Worm (Caenorhabditis elegans) whole organism, L4 larva: ENCODE measurements around the gene epg-7.

Experiments
- F26F4.8 ChIP-seq: fragments of 200-800 bp; sonication (Bioruptor generic); conservative IDR thresholded peaks from 2 replicates; pipeline ENCODE4 v1.3.6; 2022; ENCODE audit warnings: missing genetic modification characterization, missing compliant biosample characterization
- F49E8.2 ChIP-seq: sonication (generic microtip); optimal IDR thresholded peaks from 2 replicates; lab custom pipeline; 2016; ENCODE audit warnings: missing compliant biosample characterization, mild to moderate bottlenecking, missing genetic modification characterization, borderline replicate concordance
- R02D3.7 ChIP-seq: fragments of 150-350 bp; sonication (generic microtip); optimal IDR thresholded peaks from 3 replicates; lab custom pipeline; 2014; ENCODE audit warnings: missing biosample characterization, missing genetic modification characterization
- Y48G9A.11 ChIP-seq: fragments of 200-800 bp; sonication (Bioruptor generic); IDR thresholded peaks from 2 replicates; pipeline ENCODE4 v1.3.6; 2022; ENCODE audit warnings: missing genetic modification reagents, missing genetic modification characterization, missing compliant biosample characterization
- ZK337.2 ChIP-seq: fragments of 200-800 bp; sonication (Bioruptor generic); IDR thresholded peaks from 2 replicates; pipeline ENCODE4 v1.3.6; 2022; ENCODE audit warnings: missing genetic modification reagents, missing genetic modification characterization, missing compliant biosample characterization
- aha-1 ChIP-seq: fragments of 150-350 bp; peaks from one replicate; lab custom pipeline; 2014; ENCODE audit warnings: missing biosample characterization, missing genetic modification characterization
- ama-1 ChIP-seq: fragments of 150-350 bp; optimal IDR thresholded peaks from 2 replicates; lab custom pipeline; 2014; ENCODE audit warnings: inconsistent platforms, mixed read lengths
- arid-1 ChIP-seq: fragments of 200-800 bp; sonication (Bioruptor generic); conservative IDR thresholded peaks from 2 replicates; pipeline ENCODE4 v1.3.6; 2022; ENCODE audit warnings: missing genetic modification reagents, missing genetic modification characterization, missing compliant biosample characterization
- ceh-32 ChIP-seq: sonication (generic microtip); optimal IDR thresholded peaks from 2 replicates; lab custom pipeline; 2016; ENCODE audit warnings: mild to moderate bottlenecking, missing genetic modification characterization, missing compliant biosample characterization; ENCODE audit not compliant: poor library complexity
- ceh-82 ChIP-seq: sonication (generic microtip); optimal IDR thresholded peaks from 2 replicates; lab custom pipeline; 2017; ENCODE audit warnings: missing biosample characterization, missing genetic modification characterization
- ces-1 ChIP-seq: fragments of 150-350 bp; sonication (generic microtip); optimal IDR thresholded peaks from 4 replicates; lab custom pipeline; 2014; ENCODE audit warnings: missing biosample characterization, missing genetic modification reagents, missing genetic modification characterization
- ctbp-1 ChIP-seq: fragments of 200-800 bp; sonication (Bioruptor generic); IDR thresholded peaks from 2 replicates; pipeline ENCODE4 v1.3.6; 2022; ENCODE audit warnings: missing genetic modification reagents, missing genetic modification characterization, missing compliant biosample characterization
- daf-16 ChIP-seq, 3 experiments: sonication (generic microtip); optimal IDR thresholded peaks; 2 replicates each; lab custom pipeline; 2016 to 2017; ENCODE audit warnings: missing genetic modification characterization in 3 of 3, missing genetic modification reagents in 3 of 3, mild to moderate bottlenecking in 2 of 3, missing compliant biosample characterization in 2 of 3, missing biosample characterization in 1 of 3, moderate library complexity in 1 of 3
- daf-19 ChIP-seq: fragments of 200-800 bp; sonication (Bioruptor generic); conservative IDR thresholded peaks from 2 replicates; pipeline ENCODE4 v1.3.6; 2022; ENCODE audit warnings: missing genetic modification characterization, missing compliant biosample characterization
- daf-8 ChIP-seq: fragments of 200-800 bp; sonication (Bioruptor generic); IDR thresholded peaks from 2 replicates; pipeline ENCODE4 v1.3.6; 2022; ENCODE audit warnings: missing genetic modification characterization, missing compliant biosample characterization
- dmd-8 ChIP-seq: fragments of 200-800 bp; sonication (Bioruptor generic); IDR thresholded peaks from 2 replicates; pipeline ENCODE4 v1.3.6; 2022; ENCODE audit warnings: missing genetic modification characterization, missing compliant biosample characterization
- dpl-1 ChIP-seq: fragments of 150-350 bp; optimal IDR thresholded peaks from 2 replicates; lab custom pipeline; 2014; ENCODE audit warnings: missing biosample characterization, missing genetic modification reagents, missing genetic modification characterization
- duxl-1 ChIP-seq: sonication (generic microtip); optimal IDR thresholded peaks from 2 replicates; lab custom pipeline; 2016; ENCODE audit warnings: mild to moderate bottlenecking, missing genetic modification characterization, moderate library complexity, missing compliant biosample characterization; ENCODE audit not compliant: poor library complexity
- egl-27 ChIP-seq: sonication (generic microtip); optimal IDR thresholded peaks from 3 replicates; lab custom pipeline; 2017; ENCODE audit warnings: missing biosample characterization, missing genetic modification reagents, missing genetic modification characterization
- egl-43 ChIP-seq: fragments of 200-800 bp; sonication (Bioruptor generic); IDR thresholded peaks from 2 replicates; pipeline ENCODE4 v1.3.6; 2022; ENCODE audit warnings: missing genetic modification reagents, missing genetic modification characterization, missing compliant biosample characterization
- gei-8 ChIP-seq: fragments of 200-800 bp; sonication (Bioruptor generic); optimal IDR thresholded peaks from 2 replicates; lab custom pipeline; 2018; ENCODE audit warnings: mild to moderate bottlenecking, missing genetic modification characterization, missing compliant biosample characterization
- hlh-11 ChIP-seq: fragments of 200-800 bp; sonication (Bioruptor generic); optimal IDR thresholded peaks from 2 replicates; lab custom pipeline; 2018; ENCODE audit warnings: mild to moderate bottlenecking, missing genetic modification characterization, missing compliant biosample characterization
- hlh-30 ChIP-seq: sonication (generic microtip); optimal IDR thresholded peaks from 2 replicates; lab custom pipeline; 2017; ENCODE audit warnings: antibody characterized with exemption, mild to moderate bottlenecking, missing genetic modification characterization, missing compliant biosample characterization; ENCODE audit not compliant: insufficient read depth
- jun-1 ChIP-seq: fragments of 150-350 bp; optimal IDR thresholded peaks from 2 replicates; lab custom pipeline; 2014; ENCODE audit warnings: missing biosample characterization, missing genetic modification reagents, missing genetic modification characterization
- lin-1 ChIP-seq: fragments of 200-800 bp; sonication (Bioruptor generic); IDR thresholded peaks from 2 replicates; pipeline ENCODE4 v1.3.6; 2022; ENCODE audit warnings: missing genetic modification reagents, missing genetic modification characterization, missing compliant biosample characterization
- lir-3 ChIP-seq: sonication (generic microtip); optimal IDR thresholded peaks from 2 replicates; lab custom pipeline; 2016; ENCODE audit warnings: mild to moderate bottlenecking, missing genetic modification characterization, missing compliant biosample characterization
- madf-5 ChIP-seq, 2 experiments: fragments of 200-800 bp; sonication (Bioruptor generic); IDR thresholded peaks; 2 replicates each; pipeline ENCODE4 v1.3.6; 2022; ENCODE audit warnings: missing compliant biosample characterization in 2 of 2, missing genetic modification characterization in 2 of 2
- mxl-2 ChIP-seq: fragments of 200-800 bp; sonication (Bioruptor generic); conservative IDR thresholded peaks from 2 replicates; pipeline ENCODE4 v1.3.6; 2022; ENCODE audit warnings: missing genetic modification reagents, missing genetic modification characterization, missing compliant biosample characterization
- mxl-3 ChIP-seq: fragments of 200-800 bp; sonication (Bioruptor generic); optimal IDR thresholded peaks from 2 replicates; lab custom pipeline; 2018; ENCODE audit warnings: mild to moderate bottlenecking, missing genetic modification characterization, missing compliant biosample characterization
- nhr-11 ChIP-seq: fragments of 150-350 bp; optimal IDR thresholded peaks from 2 replicates; lab custom pipeline; 2014; ENCODE audit warnings: missing biosample characterization, missing genetic modification characterization
- nhr-28 ChIP-seq: fragments of 150-350 bp; optimal IDR thresholded peaks from 2 replicates; lab custom pipeline; 2014; ENCODE audit warnings: missing biosample characterization, missing genetic modification characterization
- nhr-76 ChIP-seq: fragments of 150-350 bp; optimal IDR thresholded peaks from 2 replicates; lab custom pipeline; 2014; ENCODE audit warnings: missing biosample characterization, missing genetic modification characterization
- pha-4 ChIP-seq, 2 experiments: fragments of 150-350 bp in 1 of 2; fragments of 200-800 bp in 1 of 2; sonication (Bioruptor generic) in 1 of 2; IDR thresholded peaks in 1 of 2; optimal IDR thresholded peaks in 1 of 2; 2 replicates each; pipeline versions ENCODE4 v1.3.6 to Lab custom; 2014 to 2022; ENCODE audit warnings: missing genetic modification characterization in 2 of 2, missing genetic modification reagents in 2 of 2, missing biosample characterization in 1 of 2, missing compliant biosample characterization in 1 of 2
- set-16 ChIP-seq: fragments of 200-800 bp; sonication (Bioruptor generic); IDR thresholded peaks from 2 replicates; pipeline ENCODE4 v1.3.6; 2022; ENCODE audit warnings: missing genetic modification reagents, missing genetic modification characterization, missing compliant biosample characterization
- snpc-4 ChIP-seq: fragments of 150-350 bp; optimal IDR thresholded peaks from 2 replicates; lab custom pipeline; 2014; ENCODE audit warnings: missing biosample characterization, missing genetic modification characterization
- spr-3 ChIP-seq: fragments of 200-800 bp; sonication (Bioruptor generic); optimal IDR thresholded peaks from 2 replicates; lab custom pipeline; 2018; ENCODE audit warnings: mild to moderate bottlenecking, missing genetic modification characterization, missing compliant biosample characterization
- tra-1 ChIP-seq: fragments of 200-800 bp; sonication (Bioruptor generic); IDR thresholded peaks from 2 replicates; pipeline ENCODE4 v1.3.6; 2022; ENCODE audit warnings: missing genetic modification reagents, missing genetic modification characterization, missing compliant biosample characterization
- vab-7 ChIP-seq: fragments of 200-800 bp; sonication (Bioruptor generic); IDR thresholded peaks from 2 replicates; pipeline ENCODE4 v1.3.6; 2022; ENCODE audit warnings: missing genetic modification reagents, missing genetic modification characterization, missing compliant biosample characterization
- zfp-2 ChIP-seq: sonication (generic microtip); optimal IDR thresholded peaks from 2 replicates; lab custom pipeline; 2016; ENCODE audit warnings: mild to moderate bottlenecking, missing genetic modification characterization, missing compliant biosample characterization
- zip-11 ChIP-seq: fragments of 200-800 bp; sonication (Bioruptor generic); IDR thresholded peaks from 2 replicates; pipeline ENCODE4 v1.3.6; 2022; ENCODE audit warnings: missing genetic modification characterization, missing compliant biosample characterization
- zip-2 ChIP-seq: fragments of 150-350 bp; optimal IDR thresholded peaks from 2 replicates; lab custom pipeline; 2014; ENCODE audit warnings: missing biosample characterization, missing genetic modification characterization

Gene epg-7

DNA sequence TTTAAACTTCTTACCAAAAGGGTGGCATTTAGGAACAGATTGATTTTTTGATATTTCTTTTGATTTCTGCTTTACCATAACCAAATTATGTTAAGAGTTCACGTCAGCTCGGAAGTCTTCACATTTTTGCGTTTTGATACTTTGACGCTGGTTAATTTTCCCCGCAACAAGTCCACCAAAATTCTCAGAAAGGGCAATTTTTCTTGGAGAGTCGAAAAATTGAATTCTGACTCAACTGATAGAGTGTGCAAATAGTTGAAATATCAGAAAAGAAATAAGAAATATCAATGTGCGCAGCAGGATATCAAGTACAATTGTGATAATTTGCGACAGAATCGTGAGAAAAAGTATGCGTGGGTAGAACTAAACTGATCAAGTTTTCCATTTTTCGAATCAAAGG is 35.3 kb downstream of the epg-7 start:
- no peak for TF ChIP-seq jun-1 (tag; lab: Kevin White, UChicago)
- no peak for TF ChIP-seq nhr-11
- TF ChIP-seq ama-1: no peak

DNA sequence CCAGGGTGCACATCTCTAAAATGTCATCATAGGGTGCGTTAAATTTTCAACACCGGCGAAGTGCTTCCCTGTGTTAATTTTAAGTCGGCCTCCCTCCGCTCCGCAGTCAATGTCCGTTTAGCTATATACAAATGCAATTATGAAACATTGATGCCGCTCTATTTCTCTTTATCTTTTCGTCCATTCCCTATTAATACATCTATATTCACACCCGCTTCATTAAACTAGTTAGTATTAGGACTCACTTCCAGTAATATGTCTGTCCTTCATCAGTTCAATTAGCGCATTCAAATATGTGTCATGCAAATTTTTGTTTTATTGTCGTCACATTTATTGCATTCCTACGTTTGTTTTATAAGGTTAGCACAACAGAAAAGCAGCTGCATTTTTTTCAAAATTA is 37.4 kb downstream of the epg-7 start:
- no peak for TF ChIP-seq R02D3.7 (tag; lab: Kevin White, UChicago)
- no peak for TF ChIP-seq daf-19 (GFP tag; lab: Robert Waterston, UW)
- no peak for TF ChIP-seq nhr-11
- no peak for TF ChIP-seq zfp-2 (tag; lab: Kevin White, UChicago)
- no peak for TF ChIP-seq dmd-8 (GFP tag; lab: Robert Waterston, UW)
- TF ChIP-seq Y48G9A.11 (GFP tag; lab: Robert Waterston, UW): no peak
- TF ChIP-seq spr-3 (GFP tag; lab: Kevin White, UChicago): no peak
- no peak for TF ChIP-seq tra-1
- no peak for TF ChIP-seq duxl-1 (tag; lab: Kevin White, UChicago)
- TF ChIP-seq nhr-76 (tag; lab: Kevin White, UChicago): no peak
- TF ChIP-seq mxl-2 (GFP tag; lab: Robert Waterston, UW): no peak
- TF ChIP-seq daf-8: no peak
- TF ChIP-seq set-16 (GFP tag; lab: Robert Waterston, UW): no peak
- no peak for TF ChIP-seq lir-3 (tag; lab: Kevin White, UChicago)
- TF ChIP-seq zip-2 (tag; lab: Kevin White, UChicago): no peak
- TF ChIP-seq ceh-82 (tag; lab: Kevin White, UChicago): no peak
- TF ChIP-seq egl-27 (tag; lab: Kevin White, UChicago): no peak
- TF ChIP-seq, all 104 proteins: peak for 0

DNA sequence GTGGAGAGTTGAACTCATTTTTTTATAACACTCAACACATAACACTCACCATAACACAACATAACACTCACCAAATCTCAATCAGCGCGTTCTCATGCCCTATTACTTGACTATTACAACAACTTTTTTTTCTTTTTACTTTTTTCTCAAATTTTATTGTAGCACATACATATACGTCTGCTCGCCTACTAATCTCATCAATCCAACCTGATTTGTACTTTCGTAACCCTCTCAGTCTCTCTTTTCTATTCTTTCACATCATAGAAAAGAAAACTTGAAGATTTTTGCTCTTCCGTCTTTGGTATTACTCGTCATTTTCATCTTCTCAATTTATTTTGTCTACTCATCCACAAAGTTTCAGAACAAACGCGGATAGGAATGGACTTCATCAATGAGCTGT is 42.4 kb downstream of the epg-7 start, which contains the start of gene npr-8:
TSS of gene npr-8 (plus strand) at position 362 of the 400 bp plus-strand sequence.
- TF ChIP-seq dpl-1: no peak
- peak; percentile 53 for TF ChIP-seq ces-1 (GFP tag; lab: Kevin White, UChicago)
- TF ChIP-seq, all 104 proteins: peak for 1

DNA sequence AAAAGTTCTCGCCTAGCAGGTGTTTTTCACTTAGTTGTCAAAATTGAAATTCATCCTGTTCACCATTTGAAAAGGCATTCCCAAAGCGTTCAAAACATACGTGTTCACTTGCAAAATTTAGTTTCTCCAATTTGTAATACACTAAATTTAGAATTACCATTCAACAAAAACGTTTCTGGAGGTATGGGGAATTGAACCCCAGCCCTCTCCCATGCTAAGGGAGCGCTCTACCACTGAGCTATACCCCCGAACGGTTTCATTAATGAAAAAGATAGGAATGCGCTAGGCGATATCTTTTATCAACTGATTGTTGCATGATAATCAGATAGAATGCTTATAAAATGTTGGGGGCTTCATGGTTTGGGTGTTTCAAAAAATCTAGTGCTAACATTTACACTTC is 44.1 kb downstream of the epg-7 start:
- TF ChIP-seq gei-8 (GFP tag; lab: Kevin White, UChicago) (peak; percentile 22), hlh-30 (peak; percentile 19), zip-11 (GFP tag; lab: Robert Waterston, UW) (0 out of 2 replicates have a peak, but pooled peaks have one; percentile 16), tra-1 (0 out of 2 replicates have a peak, but pooled peaks have one; percentile 22), daf-16 (GFP tag; optimal IDR thresholded peaks at IDR 0.05; lab: Kevin White, UChicago) (peak in 1 of 2 experiments; percentile 74), daf-16 (tag; optimal IDR thresholded peaks at IDR 0.05; lab: Kevin White, UChicago) (no peak), ctbp-1 (peak; percentile 50; the same call in 1 of the 2 replicates), vab-7 (GFP tag; lab: Robert Waterston, UW) (peak; percentile 44; the same call in 1 of the 2 replicates), hlh-11 (no peak), dmd-8 (GFP tag; lab: Robert Waterston, UW) (no peak), F26F4.8 (GFP tag; lab: Robert Waterston, UW) (0 out of 2 replicates have a peak, but pooled peaks have one; percentile 69), nhr-28 (tag; lab: Kevin White, UChicago) (no peak), mxl-3 (GFP tag; lab: Kevin White, UChicago) (peak; percentile 1), ceh-32 (tag; lab: Kevin White, UChicago) (no peak), zfp-2 (tag; lab: Kevin White, UChicago) (no peak), lin-1 (0 out of 2 replicates have a peak, but pooled peaks have one; percentile 37), egl-43 (GFP tag; lab: Robert Waterston, UW) (no peak), arid-1 (peak; percentile 53; the same call in 1 of the 2 replicates), snpc-4 (tag; lab: Kevin White, UChicago) (no peak), pha-4 (GFP tag; IDR thresholded peaks at IDR 0.05; lab: Robert Waterston, UW) (peak; percentile 49; the same call in 1 of the 2 replicates), pha-4 (tag; optimal IDR thresholded peaks at IDR 0.05; lab: Kevin White, UChicago) (no peak), aha-1 (tag; lab: Kevin White, UChicago) (peak; percentile 94), egl-27 (tag; lab: Kevin White, UChicago) (no peak), ZK337.2 (GFP tag; lab: Robert Waterston, UW) (no peak), madf-5 (GFP tag; IDR thresholded peaks at IDR 0.05; lab: Robert Waterston, UW) (0 out of 4 replicates have a peak, but pooled peaks of 1 of the 2 experiments have one; percentile 46), F49E8.2 (tag; lab: Kevin White, UChicago) (peak; percentile 9)
